Fruit fly (Drosophila melanogaster): ENCODE results near the gene CG3149.

DNA sequence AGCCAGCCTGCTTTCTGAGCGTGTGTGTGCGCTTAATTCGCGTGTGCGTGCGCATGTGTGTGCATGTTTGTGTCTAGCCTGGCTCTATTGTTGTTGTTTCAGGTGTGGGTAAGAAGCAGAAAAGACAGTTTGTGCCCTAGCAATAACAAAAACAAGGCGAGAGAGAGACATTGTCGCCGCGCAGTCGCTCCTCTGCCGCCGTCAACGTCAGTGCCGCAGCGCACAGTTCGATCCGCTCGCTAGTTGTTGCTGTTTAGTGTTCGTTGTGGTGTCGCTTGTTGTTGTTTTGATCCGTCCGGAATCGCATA, 4.8 kb downstream of the CG3149 start:
- TF ChIP-seq psq (GFP tag; optimal IDR thresholded peaks at IDR 0.05): no peak
- TF ChIP-seq Hr78 (GFP tag; optimal IDR thresholded peaks at IDR 0.05): no peak
- TF ChIP-seq lola (GFP tag; optimal IDR thresholded peaks at IDR 0.05): no peak
- TF ChIP-seq h (GFP tag; optimal IDR thresholded peaks at IDR 0.05): no peak
- no peak for TF ChIP-seq Dif (GFP tag; optimal IDR thresholded peaks at IDR 0.05; ENCODE audit: partially characterized antibody)
- TF ChIP-seq Abd-B (GFP tag; optimal IDR thresholded peaks at IDR 0.05): no peak
- no peak for TF ChIP-seq dmrt93B (GFP tag; optimal IDR thresholded peaks at IDR 0.05)
- no peak for TF ChIP-seq foxo (GFP tag; optimal IDR thresholded peaks at IDR 0.05)
- no peak for TF ChIP-seq ey (GFP tag; optimal IDR thresholded peaks at IDR 0.05)
- TF ChIP-seq Hnf4 (GFP tag; optimal IDR thresholded peaks at IDR 0.05): no peak
- no peak for TF ChIP-seq CrebA (GFP tag; optimal IDR thresholded peaks at IDR 0.05; ENCODE audit: borderline replicate concordance)
- no peak for TF ChIP-seq Sp1 (GFP tag; optimal IDR thresholded peaks at IDR 0.05)
- TF ChIP-seq HLH106 (tag; optimal IDR thresholded peaks at IDR 0.05): no peak
- no peak for TF ChIP-seq Dfd (GFP tag; optimal IDR thresholded peaks at IDR 0.05)

Measured in whole organism, wandering third instar larva.